Fruit fly (Drosophila melanogaster) whole organism: ENCODE measurements around the gene Apc.

Experiments used
- CG8478 ChIP-seq: fragments of >200 bp; optimal IDR thresholded peaks from 2 replicates; lab custom pipeline; 2018; ENCODE audit warnings: inconsistent platforms
- Dll ChIP-seq: fragments of >200 bp; optimal IDR thresholded peaks from 2 replicates; lab custom pipeline; 2017
- EcR ChIP-seq, 2 experiments: fragments of >200 bp; optimal IDR thresholded peaks; 2 replicates each; lab custom pipeline; 2017; ENCODE audit warnings: missing biosample characterization in 2 of 2, missing genetic modification characterization in 2 of 2, missing genetic modification reagents in 2 of 2
- pan ChIP-seq: fragments of >200 bp; optimal IDR thresholded peaks from 2 replicates; lab custom pipeline; 2017
- psq ChIP-seq: fragments of >200 bp; optimal IDR thresholded peaks from 2 replicates; lab custom pipeline; 2017
- usp ChIP-seq: fragments of >200 bp; optimal IDR thresholded peaks from 2 replicates; lab custom pipeline; 2017; ENCODE audit warnings: missing biosample characterization, missing genetic modification characterization, mixed read lengths

Apc gene

dm6 chr3R:28830746-28831145 lies 13.8 kb downstream of the Apc start:
- TF ChIP-seq CG8478 (lab: Kevin White, UChicago), result no peak

DNA sequence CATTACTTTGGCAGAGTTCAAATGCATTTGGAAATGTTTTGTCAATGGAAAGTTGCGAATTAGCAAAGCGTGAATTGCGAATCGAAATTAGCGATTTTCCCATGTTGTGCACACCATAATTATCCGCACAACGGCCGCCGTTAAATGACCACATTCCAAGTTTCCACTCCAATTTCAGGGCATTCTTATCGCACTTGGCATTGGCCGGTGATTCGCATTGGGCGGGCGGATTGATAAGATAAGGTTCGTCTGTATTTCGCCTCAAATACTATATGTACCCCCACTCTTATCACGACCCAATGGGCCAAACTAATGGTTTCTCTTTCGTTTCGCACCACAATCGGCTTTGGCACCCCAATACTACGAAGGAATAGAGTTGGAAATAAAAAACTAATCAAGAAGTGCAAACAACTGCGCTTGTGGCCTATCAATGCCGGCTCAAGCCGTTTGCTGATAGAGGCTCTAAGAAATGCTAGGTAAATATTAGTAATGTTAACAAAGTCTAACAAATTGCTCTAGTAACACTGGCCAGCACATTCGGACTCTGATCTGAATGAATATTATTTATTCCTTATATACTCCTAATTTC lies 15.1 kb downstream of the Apc start:
- TF ChIP-seq psq, result no peak
- TF ChIP-seq usp, result no peak
- TF ChIP-seq CG8478 (lab: Kevin White, UChicago), result no peak
- TF ChIP-seq EcR (GFP tag; optimal IDR thresholded peaks at IDR 0.05; lab: Kevin White, UChicago), result no peak
- no peak for TF ChIP-seq Dll
- TF ChIP-seq pan (lab: Kevin White, UChicago), result no peak

DNA sequence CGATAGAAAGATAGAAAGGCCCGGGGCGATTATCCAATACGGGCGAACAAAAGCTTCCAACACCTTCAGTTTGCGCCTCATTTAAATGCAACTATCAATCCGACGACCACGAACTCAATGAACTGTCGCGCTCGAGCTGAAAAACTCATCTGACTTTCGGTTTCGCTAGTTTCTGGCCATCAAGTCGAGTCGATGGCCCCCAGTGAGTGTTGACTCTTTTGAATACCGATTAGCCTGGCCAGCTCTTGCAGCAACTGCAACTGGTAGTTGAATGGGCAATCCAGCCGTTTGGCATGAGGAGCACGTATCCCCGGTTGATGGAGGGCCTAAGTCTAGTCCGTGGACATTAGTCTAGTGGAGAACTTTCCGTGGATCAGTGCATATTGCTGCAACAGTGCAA lies 17.3 kb downstream of the Apc start:
- TF ChIP-seq Dll (no peak), psq (no peak), pan (lab: Kevin White, UChicago) (no peak), EcR (GFP tag; optimal IDR thresholded peaks at IDR 0.05; lab: Kevin White, UChicago) (no peak), CG8478 (lab: Kevin White, UChicago) (no peak), usp (no peak)

- TF ChIP-seq psq (no peak), Dll (no peak), CG8478 (lab: Kevin White, UChicago) (no peak), pan (lab: Kevin White, UChicago) (no peak), EcR (GFP tag; optimal IDR thresholded peaks at IDR 0.05; lab: Kevin White, UChicago) (no peak), usp (no peak)
Observed at dm6 chr3R:28819555-28820305, 24.8 kb downstream of the Apc start, which contains the start of the genes CG1523 and CG1647. Gene CG1523 (minus strand): TSS chr3R:28819668. Gene CG1647 (plus strand): TSS chr3R:28820221.

DNA sequence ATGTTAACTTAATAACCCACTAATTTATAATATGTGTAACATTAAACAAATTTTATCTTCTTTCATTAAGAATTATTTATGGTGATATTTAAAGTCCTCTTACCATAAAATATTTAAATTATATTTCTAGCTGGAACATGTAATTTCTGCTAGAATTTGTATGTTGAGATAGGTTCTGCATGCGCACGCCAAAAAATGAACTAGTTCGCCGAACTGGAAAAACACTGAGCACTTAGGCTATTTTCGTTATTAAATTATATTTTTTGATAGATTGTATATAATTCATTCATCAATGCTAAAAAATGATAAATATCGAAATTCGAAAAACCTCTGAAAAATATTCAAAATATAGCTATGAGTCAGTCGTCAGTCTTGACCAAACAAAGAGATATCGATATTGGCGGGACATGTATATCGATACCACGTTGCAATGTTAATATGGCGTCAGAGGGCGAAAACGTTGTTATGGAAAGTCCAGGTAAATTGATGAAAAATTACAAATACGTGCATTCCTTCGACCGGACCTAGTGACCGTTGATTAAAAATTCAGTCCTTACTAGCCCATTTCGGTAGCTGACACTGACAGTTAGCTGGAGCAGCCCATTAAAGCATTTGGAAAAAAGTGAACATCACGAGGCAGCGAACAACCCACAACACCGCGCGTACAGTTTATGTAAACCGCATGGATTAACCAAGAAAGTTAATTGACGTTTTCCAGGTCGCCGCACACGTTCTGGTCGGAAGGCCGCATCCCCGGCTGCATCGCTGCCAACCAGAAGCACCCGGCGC lies 32.7 kb downstream of the Apc start, which contains the start of gene Prp39:
TSS of gene Prp39 (plus strand) at position 426 of the 789 bp plus-strand sequence.
- no peak for TF ChIP-seq pan (lab: Kevin White, UChicago)
- no peak for TF ChIP-seq Dll
- TF ChIP-seq psq, result no peak
- TF ChIP-seq EcR (GFP tag; optimal IDR thresholded peaks at IDR 0.05; lab: Kevin White, UChicago), result no peak
- no peak for TF ChIP-seq CG8478 (lab: Kevin White, UChicago)
- no peak for TF ChIP-seq usp

DNA sequence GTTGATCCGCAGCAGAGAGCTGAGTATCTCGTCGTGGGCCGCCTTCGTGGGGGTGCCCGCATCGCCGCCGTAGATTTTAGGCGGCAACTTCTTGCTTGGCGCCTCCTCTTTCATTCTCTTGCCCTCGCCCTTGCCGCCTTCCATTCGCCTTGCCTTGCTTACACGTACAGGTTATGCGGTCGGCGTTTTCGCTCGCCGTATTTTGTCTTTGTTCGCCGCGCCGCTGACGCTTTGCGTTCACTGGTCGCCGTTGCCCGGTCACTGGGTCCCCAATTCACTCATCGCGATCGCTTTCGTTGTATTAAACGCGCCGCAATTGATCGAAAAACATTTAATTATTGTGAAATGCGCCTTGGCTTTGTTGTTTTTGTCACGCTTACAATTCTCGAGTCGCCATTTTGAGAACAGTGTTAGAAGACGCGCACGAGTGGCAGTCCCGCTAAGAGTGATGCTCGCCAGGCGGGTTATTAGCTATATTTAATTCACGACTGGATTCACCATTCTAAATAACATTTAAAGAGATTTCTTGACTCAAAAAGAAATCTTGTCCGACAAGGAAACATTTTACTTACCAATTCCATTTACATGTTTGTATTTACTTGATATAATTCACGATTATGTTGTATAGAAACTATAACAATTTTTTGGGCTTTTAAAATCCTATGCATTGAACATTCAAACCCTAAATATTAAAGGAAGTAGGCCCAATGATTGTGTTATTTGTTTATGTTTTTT lies 33.4 kb downstream of the Apc start, which contains the start of gene wdn:
TSS of gene wdn (minus strand) at position 396 of the 735 bp plus-strand sequence.
- TF ChIP-seq EcR (GFP tag; optimal IDR thresholded peaks at IDR 0.05; lab: Kevin White, UChicago) (no peak), psq (no peak), CG8478 (lab: Kevin White, UChicago) (no peak), usp (no peak), pan (lab: Kevin White, UChicago) (no peak), Dll (no peak)

DNA sequence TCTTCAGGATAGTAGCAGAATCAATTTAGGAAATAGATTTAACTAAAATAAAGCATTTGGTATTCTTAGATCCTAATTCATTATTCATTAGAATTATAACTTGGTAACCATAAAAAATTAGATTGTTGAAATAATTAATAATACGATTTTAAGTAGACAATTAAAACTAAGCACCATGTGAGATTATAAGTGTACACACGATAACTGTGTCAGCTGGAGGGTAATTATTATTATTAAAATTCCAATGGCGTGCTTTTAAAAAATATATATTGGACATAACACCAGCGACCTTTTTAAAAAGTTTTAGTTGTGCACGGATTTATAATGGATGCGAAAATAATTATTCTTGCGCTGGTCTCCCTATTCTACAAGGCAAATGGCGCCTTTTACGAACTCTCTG lies 38.1 kb downstream of the Apc start, which contains the start of gene CheB98a:
TSS of gene CheB98a (plus strand) at position 301 of the 400 bp plus-strand sequence.
- no peak for TF ChIP-seq CG8478 (lab: Kevin White, UChicago)

DNA sequence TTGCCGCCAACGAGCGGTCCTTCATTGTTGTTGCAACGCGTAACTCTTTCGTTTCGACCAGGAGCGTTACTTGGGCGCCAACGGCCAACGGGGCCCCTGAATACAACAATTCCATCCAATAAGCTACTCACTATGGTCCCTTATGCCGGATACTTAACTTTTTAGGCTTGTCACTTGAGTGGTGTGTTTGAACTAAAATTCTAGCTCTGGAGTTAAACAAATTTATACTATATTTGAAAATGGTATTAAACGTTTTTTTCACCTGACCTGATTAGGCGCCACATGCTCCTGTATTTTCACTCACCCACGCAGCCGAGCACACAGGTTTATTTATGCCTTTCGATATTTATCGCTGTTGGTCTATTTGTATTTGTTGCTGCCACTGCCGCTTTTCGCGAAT lies 39.4 kb downstream of the Apc start:
- TF ChIP-seq Dll (no peak), CG8478 (lab: Kevin White, UChicago) (no peak), usp (no peak), pan (lab: Kevin White, UChicago) (no peak), psq (no peak), EcR (GFP tag; optimal IDR thresholded peaks at IDR 0.05; lab: Kevin White, UChicago) (no peak)

DNA sequence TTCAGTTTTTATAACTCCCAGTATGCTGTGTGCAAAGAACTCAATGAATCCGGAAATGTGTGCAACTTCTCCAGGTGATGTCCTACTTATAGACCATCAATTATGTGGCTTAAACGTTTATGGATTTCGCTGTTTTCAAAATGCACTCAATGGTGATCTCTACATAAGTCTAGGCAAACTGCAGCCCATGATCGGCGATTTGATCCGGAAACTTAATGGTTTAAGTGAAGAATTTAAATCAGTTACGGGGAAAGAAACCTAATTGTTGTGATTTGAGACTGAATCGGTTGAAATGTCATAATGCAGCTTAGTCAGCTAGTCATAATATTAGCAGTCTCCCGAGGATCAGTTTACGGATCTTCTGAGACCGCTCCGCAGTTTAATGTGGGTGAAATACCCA lies 54.3 kb downstream of the Apc start, which contains the start of gene intr:
TSS of gene intr (plus strand) at position 301 of the 400 bp plus-strand sequence.
- TF ChIP-seq pan (lab: Kevin White, UChicago), result no peak

DNA sequence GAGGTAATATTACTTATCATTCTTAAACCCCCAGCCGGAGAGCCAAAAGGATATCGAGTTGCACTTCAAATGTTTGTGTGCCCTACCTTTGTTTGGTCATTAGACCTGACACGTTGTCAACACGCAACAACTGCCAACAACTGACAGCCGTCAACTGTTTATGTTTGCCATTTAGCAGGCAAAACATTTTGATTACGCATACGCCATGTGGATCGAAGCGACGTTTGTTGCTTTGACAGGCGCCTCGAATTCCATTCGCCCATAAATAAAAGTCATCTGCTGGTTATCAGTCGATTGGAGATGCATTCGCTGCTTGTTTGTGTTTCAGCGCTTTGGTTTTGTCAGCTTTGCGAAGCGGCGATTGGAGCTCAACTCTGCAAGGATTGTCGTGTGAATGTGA lies 55.2 kb downstream of the Apc start, which contains the start of gene CG34295:
TSS of gene CG34295 (plus strand) at position 301 of the 400 bp plus-strand sequence.
- TF ChIP-seq usp (no peak), EcR (GFP tag; optimal IDR thresholded peaks at IDR 0.05; lab: Kevin White, UChicago) (no peak), CG8478 (lab: Kevin White, UChicago) (no peak), Dll (no peak), pan (lab: Kevin White, UChicago) (no peak), psq (no peak)
